Worm (Caenorhabditis elegans) whole organism, young adult: ENCODE results near the gene C55A6.11.

Experiments used
- ekl-4 ChIP-seq: fragments of 200-800 bp; sonication (Bioruptor generic); IDR thresholded peaks from 2 replicates; pipeline ENCODE4 v1.3.6; 2022; ENCODE audit warnings: missing genetic modification reagents, missing genetic modification characterization, missing compliant biosample characterization
- him-1 ChIP-seq: sonication (generic microtip); optimal IDR thresholded peaks from 2 replicates; lab custom pipeline; 2016; ENCODE audit warnings: missing genotype, missing genetic modification reagents, missing genetic modification characterization, missing compliant biosample characterization
- mxl-1 ChIP-seq: sonication (generic microtip); optimal IDR thresholded peaks from 2 replicates; lab custom pipeline; 2016; ENCODE audit warnings: missing genetic modification characterization, missing compliant biosample characterization
- nhr-90 ChIP-seq: sonication (generic microtip); optimal IDR thresholded peaks from 2 replicates; lab custom pipeline; 2016; ENCODE audit warnings: missing genotype, mild to moderate bottlenecking, missing genetic modification characterization, missing compliant biosample characterization
- snpc-1.1 ChIP-seq: sonication (generic microtip); optimal IDR thresholded peaks from 2 replicates; lab custom pipeline; 2017; ENCODE audit warnings: missing genetic modification characterization, mild to moderate bottlenecking, missing compliant biosample characterization, antibody characterized with exemption, moderate library complexity, missing genotype, missing genetic modification reagents; ENCODE audit not compliant: insufficient read depth
- ztf-26 ChIP-seq: sonication (generic microtip); optimal IDR thresholded peaks from 2 replicates; lab custom pipeline; 2017; ENCODE audit warnings: missing genetic modification characterization, missing compliant biosample characterization

ce11 chrV:11562643-11563042 lies 42.3 kb downstream of the C55A6.11 start, which contains the start of gene srx-86:
- no peak for TF ChIP-seq snpc-1.1 (tag; lab: Kevin White, UChicago)
- no peak for TF ChIP-seq mxl-1 (tag; lab: Kevin White, UChicago)
- no peak for TF ChIP-seq nhr-90 (tag; lab: Kevin White, UChicago)
- no peak for TF ChIP-seq ekl-4 (GFP tag; lab: Robert Waterston, UW)
- TF ChIP-seq ztf-26 = no peak
- no peak for TF ChIP-seq him-1 (tag; lab: Kevin White, UChicago)
